Worm (Caenorhabditis elegans) whole organism, dauer: Measurements from ENCODE around the gene T16G12.6.
"Not testable (repeated sequence)": the region's sequence is repeated elsewhere in the genome, so short reads cannot be mapped to it uniquely, and the experiment has no call there.

Source experiments
- unc-62 ChIP-seq: sonication (generic microtip); optimal IDR thresholded peaks from 2 replicates; lab custom pipeline; 2017; ENCODE audit warnings: missing biosample characterization, missing genetic modification reagents, missing genetic modification characterization

T16G12.6 gene

DNA sequence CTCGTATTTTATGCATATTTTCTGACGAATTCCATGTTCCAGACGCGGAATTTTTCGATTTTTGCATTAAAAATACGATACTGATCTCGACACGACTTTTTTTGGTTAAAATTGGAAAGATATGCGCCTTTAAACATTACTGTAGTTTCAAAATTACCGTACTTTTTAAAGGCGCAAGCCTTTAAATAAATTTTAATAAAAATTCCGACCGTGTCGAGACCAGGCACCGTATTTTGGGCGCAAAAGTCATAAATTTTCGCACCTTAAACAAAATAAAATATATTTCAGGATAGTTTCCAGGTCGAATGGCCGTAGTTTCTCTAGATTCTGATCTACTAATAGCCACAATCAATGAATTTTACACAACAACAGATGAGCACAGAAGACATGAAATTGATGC is at the start of gene T16G12.6:
TSS of gene T16G12.6 (plus strand) at position 301 of the 400 bp plus-strand sequence.
- no peak for TF ChIP-seq unc-62 (GFP tag; lab: Kevin White, UChicago)

ce11 chrIII:10023452-10023851 is 45.9 kb upstream of the T16G12.6 start, which contains the start of gene ins-21:
ins-21 (plus strand) TSS chrIII:10023752.
- no peak for TF ChIP-seq unc-62 (GFP tag; lab: Kevin White, UChicago)

DNA sequence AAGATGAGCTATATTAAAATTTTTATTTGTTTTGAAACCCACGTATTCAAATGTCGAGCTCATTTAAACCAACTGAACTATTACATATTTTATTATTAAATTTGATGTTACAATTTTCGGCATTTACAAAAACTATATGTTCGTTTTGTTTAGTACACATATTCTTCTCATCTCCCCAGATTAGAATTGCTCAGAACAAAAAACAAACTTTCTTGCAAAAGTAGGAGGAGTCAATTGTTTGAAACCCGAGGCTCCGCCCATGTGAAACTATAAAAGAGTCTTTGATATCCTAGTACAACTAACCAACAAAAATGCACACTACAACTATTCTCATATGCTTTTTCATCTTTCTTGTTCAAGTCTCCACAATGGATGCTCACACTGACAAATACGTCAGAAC is 43.4 kb upstream of the T16G12.6 start, which contains the start of gene ins-22:
TSS of gene ins-22 (plus strand) at position 301 of the 400 bp plus-strand sequence.
- TF ChIP-seq unc-62 (GFP tag; lab: Kevin White, UChicago), result no peak

DNA sequence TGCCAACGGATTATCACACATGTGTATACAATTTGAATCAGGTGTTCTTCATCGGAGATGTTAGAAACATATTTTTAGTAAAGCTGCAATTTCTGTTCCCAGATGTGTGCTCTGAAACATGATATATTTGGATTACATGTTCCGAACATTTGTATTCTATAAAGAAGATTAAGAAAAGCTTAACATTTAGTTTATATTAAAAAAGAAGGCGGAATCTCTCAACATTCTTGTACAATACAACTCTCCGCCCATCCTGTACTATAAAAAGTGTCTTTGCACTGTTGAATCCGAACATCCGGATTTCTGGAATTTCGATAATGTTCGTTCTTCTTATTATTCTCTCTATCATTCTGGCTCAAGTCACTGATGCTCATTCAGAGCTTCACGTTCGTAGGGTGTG is 41.4 kb upstream of the T16G12.6 start, which contains the start of gene ins-23:
TSS of gene ins-23 (plus strand) at position 301 of the 400 bp plus-strand sequence.
- no peak for TF ChIP-seq unc-62 (GFP tag; lab: Kevin White, UChicago)

- no peak for TF ChIP-seq unc-62 (GFP tag; lab: Kevin White, UChicago)
These were observed 38.8 kb upstream of the T16G12.6 start, which contains the start of gene M04D8.4 for ce11 chrIII:10030549-10030948. M04D8.4 (minus strand) TSS chrIII:10030649.

DNA sequence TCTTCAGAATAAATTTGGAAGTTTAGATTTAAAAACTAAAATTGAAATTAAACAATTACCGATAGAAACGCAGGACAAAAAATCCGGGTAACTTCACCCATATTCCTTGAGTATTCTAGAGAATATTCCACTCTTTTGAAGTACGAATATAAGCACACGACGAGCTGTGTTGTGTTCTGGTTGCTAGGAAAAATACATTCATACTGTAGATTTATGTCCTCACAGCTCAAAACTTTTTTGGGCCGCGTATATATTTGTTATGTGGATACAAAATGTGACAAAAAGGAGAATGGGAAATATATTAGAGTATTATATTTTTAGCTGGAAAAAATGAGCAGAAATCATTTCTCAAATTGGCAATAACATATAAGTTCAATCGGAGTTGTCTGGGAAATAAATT is 36.2 kb upstream of the T16G12.6 start, which contains the start of gene M04D8.5:
TSS of gene M04D8.5 (minus strand) at position 101 of the 400 bp plus-strand sequence.
- TF ChIP-seq unc-62 (GFP tag; lab: Kevin White, UChicago), result no peak

DNA sequence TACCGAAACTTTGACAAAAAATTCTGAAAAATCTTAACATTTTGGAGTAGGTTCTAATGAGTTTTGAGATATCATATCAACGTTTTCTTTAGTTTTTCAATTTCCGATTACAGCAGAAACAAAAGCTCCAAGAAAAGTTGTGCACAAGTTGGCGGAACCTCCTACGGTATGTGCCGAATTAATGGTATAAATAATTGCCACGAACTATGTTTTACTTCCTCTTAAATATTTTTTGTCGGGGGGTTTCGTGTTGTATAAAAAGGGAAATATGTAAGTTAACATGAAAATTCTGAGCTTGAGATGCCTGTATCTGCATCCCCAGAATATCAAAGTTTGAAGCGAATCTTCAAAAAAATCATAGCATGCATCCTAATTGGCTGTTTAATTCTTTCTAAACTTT is 35.5 kb upstream of the T16G12.6 start, which contains the start of gene M04D8.8:
TSS of gene M04D8.8 (plus strand) at position 301 of the 400 bp plus-strand sequence.
- no peak for TF ChIP-seq unc-62 (GFP tag; lab: Kevin White, UChicago)

ce11 chrIII:10035783-10036182 is 33.6 kb upstream of the T16G12.6 start, which contains the start of gene xbx-3:
xbx-3 (plus strand) TSS chrIII:10035945.
- no peak for TF ChIP-seq unc-62 (GFP tag; lab: Kevin White, UChicago)

DNA sequence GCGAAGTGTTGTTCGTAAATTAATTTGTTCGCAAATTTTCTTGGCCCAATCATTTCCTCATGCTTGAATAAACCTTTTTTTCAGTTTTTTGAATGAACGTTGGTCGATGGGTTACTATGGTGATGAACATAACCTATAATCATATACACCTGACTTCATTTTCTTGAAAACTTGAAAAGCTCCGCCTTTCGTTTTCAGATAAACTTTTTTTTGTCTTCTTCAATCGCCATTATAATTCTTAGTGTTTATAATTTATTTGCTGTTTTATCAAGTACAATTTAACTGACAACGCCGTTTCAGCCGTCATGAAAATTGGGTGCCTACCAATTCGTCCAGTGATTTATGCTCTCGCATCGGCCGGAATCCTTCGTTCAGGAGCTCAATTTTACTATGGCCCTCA is 32.2 kb upstream of the T16G12.6 start, which contains the start of gene M04D8.7:
TSS of gene M04D8.7 (plus strand) at position 301 of the 400 bp plus-strand sequence.
- no peak for TF ChIP-seq unc-62 (GFP tag; lab: Kevin White, UChicago)

ce11 chrIII:10040013-10040412 is 29.4 kb upstream of the T16G12.6 start, which contains the start of gene T16G12.7:
T16G12.7 (minus strand) TSS chrIII:10040113.
- no peak for TF ChIP-seq unc-62 (GFP tag; lab: Kevin White, UChicago)

ce11 chrIII:10049682-10050081 is 19.7 kb upstream of the T16G12.6 start, which contains the start of gene T16G12.1:
T16G12.1 (minus strand) TSS chrIII:10049857.
- TF ChIP-seq unc-62 (GFP tag; lab: Kevin White, UChicago), result no peak

- not testable (repeated sequence) for TF ChIP-seq unc-62 (GFP tag; lab: Kevin White, UChicago)
These were observed 19.1 kb upstream of the T16G12.6 start, which contains the start of gene T16G12.3 for ce11 chrIII:10050321-10050720. T16G12.3 (plus strand) TSS chrIII:10050621.

DNA sequence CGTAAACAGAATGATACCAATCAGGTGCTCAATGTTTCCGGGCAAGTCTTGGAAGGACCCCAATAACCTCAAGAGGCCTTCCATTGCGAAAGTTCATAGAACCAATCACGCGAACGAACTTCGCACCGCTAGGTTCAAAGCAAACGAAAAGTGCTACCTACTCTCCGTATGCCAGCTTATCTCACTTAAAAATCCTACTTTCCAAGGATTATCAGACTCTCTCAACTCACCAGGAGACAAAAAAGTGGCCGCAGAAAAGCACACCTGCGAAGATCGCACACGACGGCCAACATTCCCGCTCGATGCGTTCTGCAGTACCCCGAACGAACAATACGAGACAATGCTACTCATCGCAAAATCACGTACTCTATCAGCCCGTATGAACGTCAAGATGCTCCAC is 16.1 kb upstream of the T16G12.6 start, which contains the start of gene T16G12.12:
TSS of gene T16G12.12 (plus strand) at position 301 of the 400 bp plus-strand sequence.
- not testable (repeated sequence) for TF ChIP-seq unc-62 (GFP tag; lab: Kevin White, UChicago)

DNA sequence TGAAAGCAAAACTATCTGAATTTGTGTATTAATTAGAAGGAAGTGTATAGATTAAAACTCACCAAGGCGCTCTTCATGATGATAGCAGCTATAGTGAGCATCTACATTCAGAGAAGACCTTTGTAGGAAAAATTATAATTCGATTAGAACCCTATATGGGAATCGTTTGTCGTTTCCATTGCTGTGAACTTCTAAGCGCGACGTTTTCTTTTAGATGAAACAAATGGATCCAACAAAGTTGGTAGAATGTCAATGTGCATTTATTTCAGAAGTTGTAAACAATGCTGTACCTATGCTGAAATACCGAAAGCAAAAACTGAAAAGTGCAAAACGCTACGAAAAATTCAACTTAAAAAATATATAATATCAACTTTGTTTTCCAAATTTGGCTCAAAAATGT is 13.3 kb upstream of the T16G12.6 start, which contains the start of gene T16G12.10:
TSS of gene T16G12.10 (minus strand) at position 101 of the 400 bp plus-strand sequence.
- TF ChIP-seq unc-62 (GFP tag; lab: Kevin White, UChicago), result no peak

- no peak for TF ChIP-seq unc-62 (GFP tag; lab: Kevin White, UChicago)
These were observed 11.9 kb upstream of the T16G12.6 start, which contains the start of gene T16G12.4 for ce11 chrIII:10057518-10057917. T16G12.4 (plus strand) TSS chrIII:10057818.

DNA sequence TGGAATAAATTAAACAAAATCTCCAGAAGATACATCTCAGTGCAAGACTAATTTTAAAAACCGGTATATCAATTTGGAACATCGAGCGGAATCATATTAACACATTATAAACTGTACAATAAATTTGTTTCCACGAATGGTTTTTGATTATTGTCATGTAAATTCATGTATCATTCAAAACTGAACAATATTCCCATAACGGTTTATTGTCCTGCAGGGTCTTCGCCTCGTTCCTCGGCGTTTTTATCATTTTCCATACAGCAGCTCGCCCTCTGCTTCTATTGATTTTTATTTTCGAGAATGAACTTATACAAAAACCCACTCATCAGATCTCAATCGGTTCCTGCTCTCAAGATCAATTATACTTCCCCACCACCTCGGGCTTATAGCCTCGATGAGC is 10.4 kb upstream of the T16G12.6 start, which contains the start of gene T16G12.8:
TSS of gene T16G12.8 (plus strand) at position 301 of the 400 bp plus-strand sequence.
- TF ChIP-seq unc-62 (GFP tag; lab: Kevin White, UChicago), result no peak
